Fruit fly (Drosophila melanogaster): ENCODE results near the gene sxe2.

DNA sequence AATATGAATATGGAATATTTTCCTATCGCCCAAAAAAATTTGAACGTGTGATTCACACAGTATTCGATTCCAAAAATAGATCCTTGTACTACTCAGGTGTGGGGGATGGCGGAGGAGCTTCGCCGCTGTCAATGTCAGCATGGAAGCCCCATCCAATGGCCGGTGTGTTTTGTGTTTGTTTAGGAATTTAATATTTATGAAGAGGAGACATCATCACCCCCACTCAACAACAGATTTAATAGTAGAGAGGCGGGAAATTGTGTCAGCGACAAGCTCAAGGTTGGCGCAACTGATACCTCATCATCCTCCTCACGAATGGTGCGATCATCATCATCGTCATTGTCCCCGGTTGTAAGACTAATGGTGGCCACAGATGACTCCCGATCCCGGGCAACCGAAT, 9.6 kb upstream of the sxe2 start:
- TF ChIP-seq salr (GFP tag; optimal IDR thresholded peaks at IDR 0.05), result no peak
- no peak for TF ChIP-seq Gug (GFP tag; IDR thresholded peaks at IDR 0.05)
